Worm (Caenorhabditis elegans): ENCODE data around the gene D1044.1.

D1044.1 gene

DNA sequence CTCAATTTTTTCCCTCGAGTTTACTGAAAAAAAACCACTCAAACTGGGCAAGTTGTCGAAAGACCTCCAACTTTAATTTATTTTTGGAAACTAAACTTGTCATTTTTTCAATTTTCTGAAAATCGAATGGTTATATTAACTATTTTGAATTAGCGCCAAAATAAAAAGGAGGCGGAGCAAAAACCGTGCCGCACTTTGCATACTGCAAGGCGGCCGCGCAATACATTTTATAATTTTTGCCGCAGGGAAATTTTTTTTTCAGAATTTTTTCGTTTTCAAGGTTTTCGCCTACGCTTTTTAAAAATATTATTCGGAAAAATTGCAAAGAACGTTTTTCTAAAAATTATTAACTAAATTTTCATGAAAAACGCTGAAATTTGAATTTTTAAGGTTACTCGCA lies 40.4 kb upstream of the D1044.1 start (continued):
- TF ChIP-seq snpc-1.3 (tag; optimal IDR thresholded peaks at IDR 0.05; ENCODE audit: insufficient read depth) (peak; percentile 35), sea-2 (GFP tag; IDR thresholded peaks at IDR 0.05) (no peak), F39B2.1 (GFP tag; IDR thresholded peaks at IDR 0.05) (no peak), dpff-1 (tag; optimal IDR thresholded peaks at IDR 0.05) (no peak), madf-10 (tag; optimal IDR thresholded peaks at IDR 0.05) (no peak), nfya-1 (tag; optimal IDR thresholded peaks at IDR 0.05; ENCODE audit: borderline replicate concordance, insufficient read depth) (no peak), ets-4 (GFP tag; optimal IDR thresholded peaks at IDR 0.05) (no peak), akir-1 (GFP tag; optimal IDR thresholded peaks at IDR 0.05) (no peak), mes-4 (tag; optimal IDR thresholded peaks at IDR 0.05) (no peak), Y67H2A.10 (GFP tag; conservative IDR thresholded peaks at IDR 0.05) (no peak), chd-7 (tag; optimal IDR thresholded peaks at IDR 0.05) (no peak), attf-6 (GFP tag; IDR thresholded peaks at IDR 0.05) (no peak), lin-40 (tag; optimal IDR thresholded peaks at IDR 0.05) (no peak), lir-1 (GFP tag; conservative IDR thresholded peaks at IDR 0.05) (no peak), pha-4 (tag; optimal IDR thresholded peaks at IDR 0.05) (no peak), hmg-20 (GFP tag; IDR thresholded peaks at IDR 0.05) (no peak), snpc-4 (GFP tag; optimal IDR thresholded peaks at IDR 0.05) (no peak), snpc-4 (tag; optimal IDR thresholded peaks at IDR 0.05) (no peak), rcor-1 (GFP tag; IDR thresholded peaks at IDR 0.05) (no peak; the same call in 1 of the 2 replicates), aptf-3 (GFP tag; IDR thresholded peaks at IDR 0.05) (no peak), lin-54 (GFP tag; optimal IDR thresholded peaks at IDR 0.05) (peak; percentile 82), egl-18 (GFP tag; IDR thresholded peaks at IDR 0.05) (no peak), dpl-1 (GFP tag; optimal IDR thresholded peaks at IDR 0.05) (peak; percentile 64), B0261.1 (tag; optimal IDR thresholded peaks at IDR 0.05) (no peak), lsl-1 (GFP tag; optimal IDR thresholded peaks at IDR 0.05) (peak; percentile 41), F33H1.4 (GFP tag; IDR thresholded peaks at IDR 0.05) (peak; percentile 55; the same call in 1 of the 2 replicates), hlh-12 (tag; optimal IDR thresholded peaks at IDR 0.05) (no peak), nfyb-1 (GFP tag; IDR thresholded peaks at IDR 0.05) (no peak), nhr-179 (tag; optimal IDR thresholded peaks at IDR 0.05) (no peak), pbrm-1 (GFP tag; IDR thresholded peaks at IDR 0.05) (0 out of 2 replicates have a peak, but pooled peaks have one; percentile 23), rec-8 (tag; optimal IDR thresholded peaks at IDR 0.05) (no peak), ceh-40 (GFP tag; IDR thresholded peaks at IDR 0.05) (no peak), gei-17 (GFP tag; optimal IDR thresholded peaks at IDR 0.05) (no peak), zfh-2 (GFP tag; conservative IDR thresholded peaks at IDR 0.05) (no peak), Y79H2A.3 (GFP tag; conservative IDR thresholded peaks at IDR 0.05) (0 out of 2 replicates have a peak, but pooled peaks have one; percentile 10), nhr-80 (tag; optimal IDR thresholded peaks at IDR 0.05) (no peak), mxl-1 (tag; optimal IDR thresholded peaks at IDR 0.05) (no peak), nfya-2 (GFP tag; IDR thresholded peaks at IDR 0.05) (no peak), attf-3 (GFP tag; conservative IDR thresholded peaks at IDR 0.05) (peak; percentile 54; the same call in 1 of the 2 replicates), ccch-3 (GFP tag; optimal IDR thresholded peaks at IDR 0.05) (no peak), T26A5.8 (tag; optimal IDR thresholded peaks at IDR 0.05) (no peak), C17E4.6 (GFP tag; IDR thresholded peaks at IDR 0.05) (no peak), egl-44 (GFP tag; IDR thresholded peaks at IDR 0.05) (no peak), snpc-1.1 (tag; optimal IDR thresholded peaks at IDR 0.05; ENCODE audit: insufficient read depth) (no peak), F22D6.2 (tag; optimal IDR thresholded peaks at IDR 0.05) (no peak), him-1 (tag; optimal IDR thresholded peaks at IDR 0.05) (peak; percentile 56), nhr-27 (tag; optimal IDR thresholded peaks at IDR 0.05) (no peak), ztf-28 (GFP tag; IDR thresholded peaks at IDR 0.05) (no peak), lin-35 (GFP tag; optimal IDR thresholded peaks at IDR 0.05) (peak in 1 of 3 experiments; percentile 36)

All from whole organism, young adult.